Fruit fly (Drosophila melanogaster) whole organism, wandering third instar larva: Measurements from ENCODE around the gene blot.

Source experiments
- Abd-B ChIP-seq: fragments of >200 bp; optimal IDR thresholded peaks from 2 replicates; lab custom pipeline; 2017; ENCODE audit warnings: missing biosample characterization, missing genetic modification characterization
- CG9705 ChIP-seq: fragments of 200-800 bp; sonication (Bioruptor generic); optimal IDR thresholded peaks from 2 replicates; lab custom pipeline; 2018; ENCODE audit warnings: missing biosample characterization, mild to moderate bottlenecking, missing genetic modification characterization
- CrebA ChIP-seq: fragments of 200-800 bp; sonication (Bioruptor generic); optimal IDR thresholded peaks from 2 replicates; lab custom pipeline; 2016; ENCODE audit warnings: missing biosample characterization, mild to moderate bottlenecking, missing genetic modification characterization, borderline replicate concordance
- Dfd ChIP-seq: fragments of >200 bp; optimal IDR thresholded peaks from 2 replicates; lab custom pipeline; 2017; ENCODE audit warnings: missing biosample characterization, missing genetic modification characterization
- Dif ChIP-seq: fragments of 200-275, 200-300 bp; sonication (Bioruptor generic); optimal IDR thresholded peaks from 2 replicates; lab custom pipeline; 2018; ENCODE audit warnings: missing biosample characterization, missing genetic modification characterization; ENCODE audit not compliant: partially characterized antibody
- GATAd ChIP-seq: sonication (Bioruptor generic); optimal IDR thresholded peaks from 2 replicates; lab custom pipeline; 2016; ENCODE audit warnings: missing biosample characterization, missing genetic modification characterization
- HLH106 ChIP-seq: fragments of 200-800 bp; optimal IDR thresholded peaks from 3 replicates; lab custom pipeline; 2019; ENCODE audit warnings: missing biosample characterization, mild to moderate bottlenecking, missing genetic modification characterization, moderate library complexity
- Hr83 ChIP-seq: fragments of 200-300 bp; sonication (Bioruptor generic); optimal IDR thresholded peaks from 2 replicates; lab custom pipeline; 2016; ENCODE audit warnings: missing biosample characterization, mild to moderate bottlenecking, missing genetic modification characterization, moderate library complexity; ENCODE audit not compliant: poor library complexity, severe bottlenecking
- Jra ChIP-seq: sonication (Bioruptor generic); optimal IDR thresholded peaks from 2 replicates; lab custom pipeline; 2016; ENCODE audit warnings: missing biosample characterization, missing genetic modification characterization
- Mio ChIP-seq: sonication (Bioruptor generic); optimal IDR thresholded peaks from 2 replicates; lab custom pipeline; 2016; ENCODE audit warnings: missing biosample characterization, missing genetic modification characterization
- Myc ChIP-seq: fragments of >200 bp; optimal IDR thresholded peaks from 2 replicates; lab custom pipeline; 2017
- OdsH ChIP-seq: fragments of 200-800 bp; sonication (Bioruptor generic); optimal IDR thresholded peaks from 2 replicates; lab custom pipeline; 2016; ENCODE audit warnings: missing biosample characterization, mild to moderate bottlenecking, missing genetic modification characterization
- Sp1 ChIP-seq: fragments of 200-800 bp; sonication (Bioruptor generic); optimal IDR thresholded peaks from 3 replicates; lab custom pipeline; 2019; ENCODE audit warnings: missing biosample characterization, mild to moderate bottlenecking, missing genetic modification characterization, moderate library complexity
- Vsx2 ChIP-seq: fragments of 200-300, 225-300 bp; sonication (Bioruptor generic); optimal IDR thresholded peaks from 2 replicates; lab custom pipeline; 2018; ENCODE audit warnings: missing biosample characterization, missing genetic modification characterization; ENCODE audit not compliant: partially characterized antibody
- br ChIP-seq: fragments of 200-800 bp; sonication (Bioruptor generic); optimal IDR thresholded peaks from 2 replicates; lab custom pipeline; 2016; ENCODE audit warnings: missing biosample characterization, missing genetic modification characterization
- brk ChIP-seq: fragments of 200-800 bp; sonication (Bioruptor generic); optimal IDR thresholded peaks from 2 replicates; lab custom pipeline; 2016; ENCODE audit warnings: missing biosample characterization, mild to moderate bottlenecking, missing genetic modification characterization
- dmrt93B ChIP-seq: fragments of 200-800 bp; sonication (Bioruptor generic); optimal IDR thresholded peaks from 2 replicates; lab custom pipeline; 2018; ENCODE audit warnings: missing biosample characterization, mild to moderate bottlenecking, missing genetic modification characterization
- ey ChIP-seq: fragments of 200-800 bp; sonication (Bioruptor generic); optimal IDR thresholded peaks from 2 replicates; lab custom pipeline; 2016; ENCODE audit warnings: missing biosample characterization, missing genetic modification characterization
- foxo ChIP-seq, 2 experiments: fragments of 200-800 bp; sonication (Bioruptor generic); optimal IDR thresholded peaks; 2 replicates in 1 of 2; 3 replicates in 1 of 2; lab custom pipeline; 2016 to 2017; ENCODE audit warnings: missing biosample characterization in 2 of 2, missing genetic modification characterization in 2 of 2
- fru ChIP-seq: fragments of 200-800 bp; sonication (Bioruptor generic); optimal IDR thresholded peaks from 3 replicates; lab custom pipeline; 2016; ENCODE audit warnings: missing biosample characterization, mild to moderate bottlenecking, missing genetic modification characterization
- h ChIP-seq: fragments of 200-800 bp; sonication (Bioruptor generic); optimal IDR thresholded peaks from 3 replicates; lab custom pipeline; 2016; ENCODE audit warnings: missing biosample characterization, mild to moderate bottlenecking, missing genetic modification characterization
- jim ChIP-seq: fragments of 175-275, 200-325 bp; sonication (Bioruptor generic); optimal IDR thresholded peaks from 2 replicates; lab custom pipeline; 2016; ENCODE audit warnings: missing biosample characterization, mild to moderate bottlenecking, missing genetic modification characterization
- lola ChIP-seq: fragments of >200 bp; optimal IDR thresholded peaks from 2 replicates; lab custom pipeline; 2017; ENCODE audit warnings: missing biosample characterization, missing genetic modification characterization
- psq ChIP-seq: fragments of 200-800 bp; sonication (Bioruptor generic); optimal IDR thresholded peaks from 3 replicates; lab custom pipeline; 2017; ENCODE audit warnings: missing biosample characterization, mild to moderate bottlenecking, missing genetic modification characterization, moderate library complexity
- rgr ChIP-seq: fragments of 200-800 bp; sonication (Bioruptor generic); optimal IDR thresholded peaks from 3 replicates; lab custom pipeline; 2016; ENCODE audit warnings: missing biosample characterization, mild to moderate bottlenecking, missing genetic modification characterization
- sage ChIP-seq: fragments of 200-800 bp; sonication (Bioruptor generic); optimal IDR thresholded peaks from 2 replicates; lab custom pipeline; 2016; ENCODE audit warnings: missing biosample characterization, mild to moderate bottlenecking, missing genetic modification characterization
- sv ChIP-seq: fragments of 200-800 bp; sonication (Bioruptor generic); optimal IDR thresholded peaks from 3 replicates; lab custom pipeline; 2016; ENCODE audit warnings: missing biosample characterization, missing genetic modification characterization
- usp ChIP-seq: fragments of >200 bp; optimal IDR thresholded peaks from 2 replicates; lab custom pipeline; 2017; ENCODE audit warnings: missing biosample characterization, missing genetic modification characterization
- woc ChIP-seq: sonication (Bioruptor generic); optimal IDR thresholded peaks from 2 replicates; lab custom pipeline; 2016; ENCODE audit warnings: missing biosample characterization, mild to moderate bottlenecking, missing genetic modification characterization

The blot gene

DNA sequence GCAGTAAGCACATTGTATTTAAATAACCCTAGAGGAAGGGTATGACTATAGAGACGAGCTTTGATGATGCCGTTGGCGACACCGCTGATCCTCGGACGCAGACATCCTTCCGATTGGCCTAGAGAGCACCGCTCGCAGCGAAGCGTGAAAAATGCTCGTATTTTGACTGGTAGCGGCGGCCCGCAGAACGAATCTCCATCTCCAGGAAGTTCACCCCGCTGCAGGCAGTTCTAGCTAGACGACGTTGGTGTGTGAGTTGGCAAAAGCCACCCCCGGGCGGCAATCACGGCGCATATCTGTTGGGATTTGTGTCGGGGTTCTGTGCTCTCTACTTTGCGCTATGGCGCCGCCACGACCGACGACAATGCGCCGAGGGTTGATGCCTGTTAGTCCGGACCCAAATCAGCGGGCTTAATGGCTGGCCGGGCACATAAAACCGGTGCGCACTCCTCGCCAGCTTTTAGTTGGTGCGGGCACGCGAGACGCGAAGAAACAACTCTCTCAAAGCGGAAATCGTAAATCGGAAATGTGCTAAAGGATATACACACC lies 62.0 kb downstream of the blot start, which contains the start of gene tap:
Gene tap (plus strand): TSS at position 458 of the 549 bp plus-strand sequence.
- TF ChIP-seq HLH106, result no peak

DNA sequence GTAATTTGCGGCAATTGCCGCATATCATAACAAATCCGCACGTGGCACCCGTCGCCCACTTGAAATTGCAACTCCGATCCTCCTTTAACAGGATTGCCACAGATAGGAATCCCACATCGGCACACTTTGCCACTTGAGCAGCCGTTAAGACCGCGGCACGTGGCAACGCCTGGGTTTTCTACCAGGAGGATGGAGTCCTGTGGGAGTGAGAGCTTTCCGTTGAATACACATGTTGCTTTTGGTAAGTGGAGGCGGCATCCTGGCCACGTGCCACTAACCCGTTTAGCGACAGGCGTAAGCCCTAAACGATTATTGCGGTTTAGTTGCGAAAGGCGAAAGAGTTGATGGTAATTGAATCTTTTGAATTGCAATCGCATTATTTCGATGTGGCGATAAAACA lies 62.8 kb downstream of the blot start:
- TF ChIP-seq woc (GFP tag; lab: Kevin White, UChicago), result no peak
- TF ChIP-seq Vsx2 (GFP tag; lab: Kevin White, UChicago), result peak; percentile 37

DNA sequence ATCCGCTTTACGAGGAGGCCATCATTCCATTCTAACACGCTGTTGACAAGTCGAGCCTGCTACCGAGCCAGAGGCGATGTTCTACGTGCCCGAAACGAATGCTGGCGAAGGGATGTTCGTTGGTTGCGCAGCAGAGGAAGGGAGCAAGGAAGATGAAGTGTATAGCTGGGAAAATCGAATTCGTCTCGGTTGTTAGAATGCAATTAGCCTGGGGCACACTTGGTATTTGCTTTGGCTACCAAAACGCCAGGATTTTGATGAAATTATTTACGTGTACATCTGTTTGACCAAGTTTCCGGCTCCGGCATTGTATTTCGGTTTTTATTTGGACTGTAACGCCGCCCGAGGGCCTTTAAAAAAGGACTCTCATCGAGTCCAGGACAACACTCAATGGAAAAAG lies 63.9 kb downstream of the blot start:
- no peak for TF ChIP-seq Hr83 (GFP tag; lab: Kevin White, UChicago)
- no peak for TF ChIP-seq lola (GFP tag; lab: Kevin White, UChicago)
- TF ChIP-seq Dif, result no peak
- no peak for TF ChIP-seq woc (GFP tag; lab: Kevin White, UChicago)
- TF ChIP-seq jim (GFP tag; lab: Kevin White, UChicago), result no peak
- no peak for TF ChIP-seq Mio (GFP tag; lab: Kevin White, UChicago)
- no peak for TF ChIP-seq foxo (GFP tag; optimal IDR thresholded peaks at IDR 0.05; lab: Kevin White, UChicago)
- no peak for TF ChIP-seq CrebA
- TF ChIP-seq OdsH (GFP tag; lab: Kevin White, UChicago), result no peak
- no peak for TF ChIP-seq Vsx2 (GFP tag; lab: Kevin White, UChicago)
- TF ChIP-seq br (GFP tag; lab: Kevin White, UChicago), result no peak
- no peak for TF ChIP-seq Jra
- no peak for TF ChIP-seq Dfd (GFP tag; lab: Kevin White, UChicago)
- TF ChIP-seq, all 38 proteins: peak for 0

DNA sequence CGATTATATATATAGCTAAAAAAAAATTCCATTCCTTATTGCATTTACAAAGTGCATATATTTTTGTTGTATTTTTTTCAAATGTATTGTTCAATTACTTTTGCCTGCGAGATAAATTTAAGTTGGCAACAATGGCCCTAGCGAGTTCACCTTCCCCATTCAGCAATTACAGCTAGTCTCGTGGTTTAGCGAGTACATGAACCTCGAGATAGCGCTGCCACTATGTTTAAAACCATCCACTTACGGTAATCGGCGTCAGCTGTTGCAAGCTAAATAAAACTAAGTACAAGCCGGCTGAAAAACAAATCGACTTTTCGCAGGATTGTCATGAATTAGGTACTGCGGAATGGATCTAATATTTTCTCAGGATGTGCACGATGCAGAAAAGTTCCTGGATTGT lies 68.5 kb downstream of the blot start:
- TF ChIP-seq sage, result no peak
- TF ChIP-seq Myc, result peak; percentile 74
- no peak for TF ChIP-seq brk (GFP tag; lab: Kevin White, UChicago)
- TF ChIP-seq ey, result no peak
- peak; percentile 28 for TF ChIP-seq rgr (GFP tag; lab: Kevin White, UChicago)
- TF ChIP-seq fru, result peak; percentile 40
- TF ChIP-seq Abd-B (GFP tag; lab: Kevin White, UChicago), result no peak
- no peak for TF ChIP-seq foxo (GFP tag; optimal IDR thresholded peaks at IDR 0.05; lab: Kevin White, UChicago)
- no peak for TF ChIP-seq Sp1 (GFP tag; lab: Kevin White, UChicago)

DNA sequence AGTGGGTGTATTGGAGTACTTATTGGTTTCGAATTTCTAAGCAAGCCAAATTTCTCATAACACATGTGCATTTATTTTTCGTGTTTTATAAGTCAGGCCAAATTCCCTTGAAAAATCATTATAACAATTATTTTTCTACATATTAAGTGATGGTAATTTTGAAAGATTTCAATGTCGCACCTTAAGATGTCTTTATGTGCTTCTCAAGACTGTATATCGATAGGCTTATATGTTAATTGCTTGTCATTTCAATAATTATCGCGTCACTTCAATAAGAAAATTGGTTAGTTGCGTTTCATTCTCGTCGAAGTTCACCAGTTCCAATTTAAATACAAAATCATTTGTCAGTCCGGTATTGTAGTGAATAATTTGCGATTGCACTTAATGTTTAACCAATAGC lies 69.8 kb downstream of the blot start, which contains the start of gene CG7692:
Gene CG7692 (plus strand): TSS at position 301 of the 400 bp plus-strand sequence.
- TF ChIP-seq h (GFP tag; lab: Kevin White, UChicago), result no peak
- no peak for TF ChIP-seq CrebA
- no peak for TF ChIP-seq jim (GFP tag; lab: Kevin White, UChicago)
- TF ChIP-seq sv (GFP tag; lab: Kevin White, UChicago), result no peak
- no peak for TF ChIP-seq fru
- no peak for TF ChIP-seq CG9705 (GFP tag; lab: Kevin White, UChicago)

DNA sequence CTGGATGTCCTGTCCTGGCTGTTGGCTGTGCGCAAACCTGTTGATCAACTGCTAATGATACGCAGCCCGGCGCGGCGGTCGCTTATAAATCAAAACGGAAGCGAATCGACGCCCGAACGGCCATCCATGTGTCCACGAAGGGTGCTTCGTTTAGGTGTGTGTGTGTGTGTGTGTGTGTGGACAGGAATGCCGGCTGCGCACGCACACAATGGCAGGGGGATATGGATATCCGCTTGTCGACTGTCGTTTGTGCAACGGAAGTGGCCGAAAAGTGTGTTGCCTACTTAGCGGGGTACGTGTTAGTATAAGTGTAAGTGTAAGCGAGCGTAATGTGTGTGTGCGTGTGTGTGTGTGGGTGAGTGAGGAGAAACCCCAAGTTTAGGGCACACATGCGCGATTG lies 71.7 kb downstream of the blot start, which contains the start of gene Mip:
Gene Mip (minus strand): TSS at position 63 of the 400 bp plus-strand sequence.
- no peak for TF ChIP-seq GATAd (GFP tag; lab: Kevin White, UChicago)
- TF ChIP-seq Dfd (GFP tag; lab: Kevin White, UChicago), result peak; percentile 51

DNA sequence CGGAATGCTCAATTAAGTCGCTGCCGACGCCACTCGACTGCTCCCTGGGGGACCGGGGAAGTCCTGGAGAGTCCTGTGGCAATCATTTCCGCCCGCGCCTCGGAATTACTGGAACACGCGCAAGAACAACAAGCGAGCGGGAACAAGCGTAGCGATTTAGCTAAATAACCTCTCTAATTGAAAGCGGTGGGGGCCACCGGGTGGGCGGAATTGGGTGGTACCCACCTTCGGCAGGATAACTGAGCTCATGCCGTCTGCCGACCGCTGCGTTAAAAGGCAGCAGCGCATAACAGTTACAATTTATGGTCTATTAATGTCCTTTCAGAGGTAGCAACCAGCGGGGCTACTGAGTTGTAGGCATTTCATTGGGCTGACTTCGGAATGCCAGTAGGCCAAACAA lies 74.9 kb downstream of the blot start:
- TF ChIP-seq GATAd (GFP tag; lab: Kevin White, UChicago) (no peak), Vsx2 (GFP tag; lab: Kevin White, UChicago) (no peak), psq (GFP tag; lab: Kevin White, UChicago) (no peak), usp (GFP tag; lab: Kevin White, UChicago) (no peak), dmrt93B (GFP tag; lab: Kevin White, UChicago) (no peak), Hr83 (GFP tag; lab: Kevin White, UChicago) (no peak), woc (GFP tag; lab: Kevin White, UChicago) (no peak), rgr (GFP tag; lab: Kevin White, UChicago) (no peak), Abd-B (GFP tag; lab: Kevin White, UChicago) (no peak), CrebA (no peak), sage (no peak), fru (no peak)
- TF ChIP-seq, all 38 proteins: peak for 0
